Worm (Caenorhabditis elegans) whole organism, dauer: ENCODE results near the gene F52H2.15.

Experiments used
- unc-62 ChIP-seq: sonication (generic microtip); optimal IDR thresholded peaks from 2 replicates; lab custom pipeline; 2017; ENCODE audit warnings: missing biosample characterization, missing genetic modification reagents, missing genetic modification characterization

F52H2.15 gene

ce11 chrX:2551450-2551849 lies 13.7 kb upstream of the F52H2.15 start:
- no peak for TF ChIP-seq unc-62

ce11 chrX:2552210-2552674 lies 12.9 kb upstream of the F52H2.15 start, which contains the start of gene aat-3:
aat-3 (plus strand) TSS chrX:2552260.
- TF ChIP-seq unc-62: no peak

ce11 chrX:2553433-2553860 lies 11.7 kb upstream of the F52H2.15 start:
- no peak for TF ChIP-seq unc-62

- no peak for TF ChIP-seq unc-62
Measured at ce11 chrX:2559399-2559798, 5.8 kb upstream of the F52H2.15 start.

ce11 chrX:2559979-2560378 lies 5.2 kb upstream of the F52H2.15 start, which contains the start of gene F52H2.5:
F52H2.5 (minus strand) TSS chrX:2560079.
- TF ChIP-seq unc-62: no peak

- no peak for TF ChIP-seq unc-62
Measured at ce11 chrX:2564047-2564446, 1.1 kb upstream of the F52H2.15 start, which contains the start of gene dhcr-24. dhcr-24 (minus strand) TSS chrX:2564147.

ce11 chrX:2567761-2568160 lies 2.6 kb downstream of the F52H2.15 start:
- TF ChIP-seq unc-62: no peak

- no peak for TF ChIP-seq unc-62
Measured at ce11 chrX:2569040-2569439, 3.9 kb downstream of the F52H2.15 start.

- no peak for TF ChIP-seq unc-62
Measured at ce11 chrX:2572646-2573149, 7.5 kb downstream of the F52H2.15 start, which contains the start of the genes ccd-5 and F52H2.1. ccd-5 (minus strand) TSS chrX:2572653. F52H2.1 (plus strand) TSS chrX:2573099.

- no peak for TF ChIP-seq unc-62
Measured at ce11 chrX:2577442-2577841, 12.3 kb downstream of the F52H2.15 start, which contains the start of gene ttr-42. ttr-42 (plus strand) TSS chrX:2577742.

- no peak for TF ChIP-seq unc-62
Measured at ce11 chrX:2580524-2580981, 15.4 kb downstream of the F52H2.15 start, which contains the start of gene H01M10.1. H01M10.1 (minus strand) TSS chrX:2580574.

ce11 chrX:2581828-2582589 lies 16.9 kb downstream of the F52H2.15 start:
- no peak for TF ChIP-seq unc-62

ce11 chrX:2583135-2583683 lies 18.1 kb downstream of the F52H2.15 start:
- no peak for TF ChIP-seq unc-62

ce11 chrX:2585655-2586054 lies 20.5 kb downstream of the F52H2.15 start, which contains the start of gene H01M10.2:
H01M10.2 (minus strand) TSS chrX:2585755.
- TF ChIP-seq unc-62: no peak

- no peak for TF ChIP-seq unc-62
Measured at ce11 chrX:2588012-2588411, 22.9 kb downstream of the F52H2.15 start.

ce11 chrX:2590023-2590422 lies 24.9 kb downstream of the F52H2.15 start:
- TF ChIP-seq unc-62: no peak

- TF ChIP-seq unc-62: no peak
Measured at ce11 chrX:2590777-2591176, 25.6 kb downstream of the F52H2.15 start.
